Fruit fly (Drosophila melanogaster) whole organism, wandering third instar larva: ENCODE data around the gene emc.

Experiments
- Abd-B ChIP-seq: fragments of >200 bp; optimal IDR thresholded peaks from 2 replicates; lab custom pipeline; 2017; ENCODE audit warnings: missing biosample characterization, missing genetic modification characterization
- CG32264 ChIP-seq: fragments of 200-800 bp; sonication (Bioruptor generic); optimal IDR thresholded peaks from 2 replicates; lab custom pipeline; 2016; ENCODE audit warnings: missing biosample characterization, missing genetic modification characterization
- CG9705 ChIP-seq: fragments of 200-800 bp; sonication (Bioruptor generic); optimal IDR thresholded peaks from 2 replicates; lab custom pipeline; 2018; ENCODE audit warnings: missing biosample characterization, mild to moderate bottlenecking, missing genetic modification characterization
- CrebA ChIP-seq: fragments of 200-800 bp; sonication (Bioruptor generic); optimal IDR thresholded peaks from 2 replicates; lab custom pipeline; 2016; ENCODE audit warnings: missing biosample characterization, mild to moderate bottlenecking, missing genetic modification characterization, borderline replicate concordance
- Dfd ChIP-seq: fragments of >200 bp; optimal IDR thresholded peaks from 2 replicates; lab custom pipeline; 2017; ENCODE audit warnings: missing biosample characterization, missing genetic modification characterization
- Dif ChIP-seq: fragments of 200-275, 200-300 bp; sonication (Bioruptor generic); optimal IDR thresholded peaks from 2 replicates; lab custom pipeline; 2018; ENCODE audit warnings: missing biosample characterization, missing genetic modification characterization; ENCODE audit not compliant: partially characterized antibody
- GATAd ChIP-seq: sonication (Bioruptor generic); optimal IDR thresholded peaks from 2 replicates; lab custom pipeline; 2016; ENCODE audit warnings: missing biosample characterization, missing genetic modification characterization
- HLH106 ChIP-seq: fragments of 200-800 bp; optimal IDR thresholded peaks from 3 replicates; lab custom pipeline; 2019; ENCODE audit warnings: missing biosample characterization, mild to moderate bottlenecking, missing genetic modification characterization, moderate library complexity
- Hnf4 ChIP-seq: fragments of 200-800 bp; sonication (Bioruptor generic); optimal IDR thresholded peaks from 2 replicates; lab custom pipeline; 2016; ENCODE audit warnings: missing biosample characterization, mild to moderate bottlenecking, missing genetic modification characterization
- Hr78 ChIP-seq: fragments of >200 bp; optimal IDR thresholded peaks from 2 replicates; lab custom pipeline; 2017; ENCODE audit warnings: missing biosample characterization, missing genetic modification characterization
- Jra ChIP-seq: sonication (Bioruptor generic); optimal IDR thresholded peaks from 2 replicates; lab custom pipeline; 2016; ENCODE audit warnings: missing biosample characterization, missing genetic modification characterization
- Mio ChIP-seq: sonication (Bioruptor generic); optimal IDR thresholded peaks from 2 replicates; lab custom pipeline; 2016; ENCODE audit warnings: missing biosample characterization, missing genetic modification characterization
- Myc ChIP-seq: fragments of >200 bp; optimal IDR thresholded peaks from 2 replicates; lab custom pipeline; 2017
- N ChIP-seq: fragments of >200 bp; optimal IDR thresholded peaks from 2 replicates; lab custom pipeline; 2018; ENCODE audit warnings: missing biosample characterization, missing external identifiers, missing genetic modification characterization
- Sp1 ChIP-seq: fragments of 200-800 bp; sonication (Bioruptor generic); optimal IDR thresholded peaks from 3 replicates; lab custom pipeline; 2019; ENCODE audit warnings: missing biosample characterization, mild to moderate bottlenecking, missing genetic modification characterization, moderate library complexity
- br ChIP-seq: fragments of 200-800 bp; sonication (Bioruptor generic); optimal IDR thresholded peaks from 2 replicates; lab custom pipeline; 2016; ENCODE audit warnings: missing biosample characterization, missing genetic modification characterization
- dmrt93B ChIP-seq: fragments of 200-800 bp; sonication (Bioruptor generic); optimal IDR thresholded peaks from 2 replicates; lab custom pipeline; 2018; ENCODE audit warnings: missing biosample characterization, mild to moderate bottlenecking, missing genetic modification characterization
- dsf ChIP-seq: sonication (Bioruptor generic); optimal IDR thresholded peaks from 2 replicates; lab custom pipeline; 2016; ENCODE audit warnings: missing biosample characterization, missing genetic modification characterization, borderline replicate concordance
- ey ChIP-seq: fragments of 200-800 bp; sonication (Bioruptor generic); optimal IDR thresholded peaks from 2 replicates; lab custom pipeline; 2016; ENCODE audit warnings: missing biosample characterization, missing genetic modification characterization
- foxo ChIP-seq, 2 experiments: fragments of 200-800 bp; sonication (Bioruptor generic); optimal IDR thresholded peaks; 2 replicates in 1 of 2; 3 replicates in 1 of 2; lab custom pipeline; 2016 to 2017; ENCODE audit warnings: missing biosample characterization in 2 of 2, missing genetic modification characterization in 2 of 2
- fru ChIP-seq: fragments of 200-800 bp; sonication (Bioruptor generic); optimal IDR thresholded peaks from 3 replicates; lab custom pipeline; 2016; ENCODE audit warnings: missing biosample characterization, mild to moderate bottlenecking, missing genetic modification characterization
- h ChIP-seq: fragments of 200-800 bp; sonication (Bioruptor generic); optimal IDR thresholded peaks from 3 replicates; lab custom pipeline; 2016; ENCODE audit warnings: missing biosample characterization, mild to moderate bottlenecking, missing genetic modification characterization
- jim ChIP-seq: fragments of 175-275, 200-325 bp; sonication (Bioruptor generic); optimal IDR thresholded peaks from 2 replicates; lab custom pipeline; 2016; ENCODE audit warnings: missing biosample characterization, mild to moderate bottlenecking, missing genetic modification characterization
- lola ChIP-seq: fragments of >200 bp; optimal IDR thresholded peaks from 2 replicates; lab custom pipeline; 2017; ENCODE audit warnings: missing biosample characterization, missing genetic modification characterization
- psq ChIP-seq: fragments of 200-800 bp; sonication (Bioruptor generic); optimal IDR thresholded peaks from 3 replicates; lab custom pipeline; 2017; ENCODE audit warnings: missing biosample characterization, mild to moderate bottlenecking, missing genetic modification characterization, moderate library complexity
- rgr ChIP-seq: fragments of 200-800 bp; sonication (Bioruptor generic); optimal IDR thresholded peaks from 3 replicates; lab custom pipeline; 2016; ENCODE audit warnings: missing biosample characterization, mild to moderate bottlenecking, missing genetic modification characterization
- sage ChIP-seq: fragments of 200-800 bp; sonication (Bioruptor generic); optimal IDR thresholded peaks from 2 replicates; lab custom pipeline; 2016; ENCODE audit warnings: missing biosample characterization, mild to moderate bottlenecking, missing genetic modification characterization
- sv ChIP-seq: fragments of 200-800 bp; sonication (Bioruptor generic); optimal IDR thresholded peaks from 3 replicates; lab custom pipeline; 2016; ENCODE audit warnings: missing biosample characterization, missing genetic modification characterization
- tai ChIP-seq: sonication (Bioruptor generic); optimal IDR thresholded peaks from 2 replicates; lab custom pipeline; 2016; ENCODE audit warnings: missing biosample characterization, missing genetic modification characterization
- usp ChIP-seq: fragments of >200 bp; optimal IDR thresholded peaks from 2 replicates; lab custom pipeline; 2017; ENCODE audit warnings: missing biosample characterization, missing genetic modification characterization
- woc ChIP-seq: sonication (Bioruptor generic); optimal IDR thresholded peaks from 2 replicates; lab custom pipeline; 2016; ENCODE audit warnings: missing biosample characterization, mild to moderate bottlenecking, missing genetic modification characterization

The emc gene

DNA sequence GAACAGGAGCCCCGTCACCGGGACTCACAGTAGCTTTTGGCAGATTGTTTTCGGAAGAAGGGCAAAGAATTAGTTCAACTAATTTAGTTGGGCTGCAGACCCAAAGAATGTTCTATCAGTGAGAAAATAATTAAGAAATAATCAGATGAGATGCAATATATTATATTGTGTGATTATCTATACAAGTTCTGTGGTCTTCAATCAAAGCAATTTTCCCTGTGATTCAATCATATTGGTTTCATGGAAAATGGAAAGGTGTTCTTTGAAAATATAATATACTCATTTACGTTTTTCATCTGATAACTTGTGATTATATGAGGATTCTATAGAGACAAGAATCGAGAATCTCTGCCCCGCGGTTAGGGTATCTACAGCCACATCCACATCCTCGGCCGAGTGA is 20.6 kb upstream of the emc start (continued):
- TF ChIP-seq fru (GFP tag; lab: Kevin White, UChicago) = peak; percentile 10
- peak; percentile 33 for TF ChIP-seq tai (GFP tag; lab: Kevin White, UChicago)
- no peak for TF ChIP-seq Hr78 (GFP tag; lab: Kevin White, UChicago)
- TF ChIP-seq Hnf4 (GFP tag; lab: Kevin White, UChicago) = no peak

dm6 chr3L:729345-729744 is 19.9 kb upstream of the emc start:
- peak; percentile 38 for TF ChIP-seq ey (GFP tag; lab: Kevin White, UChicago)
- TF ChIP-seq fru (GFP tag; lab: Kevin White, UChicago) = peak; percentile 67
- TF ChIP-seq Sp1 (GFP tag; lab: Kevin White, UChicago) = peak; percentile 26
- no peak for TF ChIP-seq CrebA (GFP tag; lab: Kevin White, UChicago)
- TF ChIP-seq dmrt93B (GFP tag; lab: Kevin White, UChicago) = peak; percentile 27
- TF ChIP-seq sv (GFP tag; lab: Kevin White, UChicago) = no peak
- peak; percentile 38 for TF ChIP-seq Hnf4 (GFP tag; lab: Kevin White, UChicago)
- no peak for TF ChIP-seq dsf (GFP tag; lab: Kevin White, UChicago)
- peak; percentile 38 for TF ChIP-seq br
- peak; percentile 8 for TF ChIP-seq woc (GFP tag; lab: Kevin White, UChicago)
- TF ChIP-seq sage (GFP tag; lab: Kevin White, UChicago) = peak; percentile 27
- peak; percentile 23 for TF ChIP-seq psq (GFP tag; lab: Kevin White, UChicago)
- peak; percentile 65 for TF ChIP-seq h (GFP tag; lab: Kevin White, UChicago)
- TF ChIP-seq Jra (GFP tag; lab: Kevin White, UChicago) = peak; percentile 10
- TF ChIP-seq rgr (GFP tag; lab: Kevin White, UChicago) = peak; percentile 40
- peak; percentile 48 for TF ChIP-seq HLH106 (tag; lab: Kevin White, UChicago)
- TF ChIP-seq foxo (GFP tag; optimal IDR thresholded peaks at IDR 0.05; lab: Kevin White, UChicago) = peak in 1 of 2 experiments; percentile 61
- TF ChIP-seq jim (GFP tag; lab: Kevin White, UChicago) = no peak
- TF ChIP-seq CG9705 (GFP tag; lab: Kevin White, UChicago) = no peak
- TF ChIP-seq Abd-B (GFP tag; lab: Kevin White, UChicago) = no peak
- TF ChIP-seq, all 38 proteins: peak for 14

dm6 chr3L:731469-731868 is 17.7 kb upstream of the emc start:
- TF ChIP-seq h (GFP tag; lab: Kevin White, UChicago) = peak; percentile 21
- peak in 1 of 2 experiments; percentile 2 for TF ChIP-seq foxo (GFP tag; optimal IDR thresholded peaks at IDR 0.05; lab: Kevin White, UChicago)
- no peak for TF ChIP-seq jim (GFP tag; lab: Kevin White, UChicago)
- TF ChIP-seq fru (GFP tag; lab: Kevin White, UChicago) = no peak
- no peak for TF ChIP-seq Dfd (GFP tag; lab: Kevin White, UChicago)
- TF ChIP-seq tai (GFP tag; lab: Kevin White, UChicago) = no peak

- TF ChIP-seq CG32264 (GFP tag; lab: Kevin White, UChicago) (no peak), usp (GFP tag; lab: Kevin White, UChicago) (no peak), lola (no peak), fru (GFP tag; lab: Kevin White, UChicago) (no peak)
These were observed 16.8 kb upstream of the emc start for dm6 chr3L:732290-732954.

DNA sequence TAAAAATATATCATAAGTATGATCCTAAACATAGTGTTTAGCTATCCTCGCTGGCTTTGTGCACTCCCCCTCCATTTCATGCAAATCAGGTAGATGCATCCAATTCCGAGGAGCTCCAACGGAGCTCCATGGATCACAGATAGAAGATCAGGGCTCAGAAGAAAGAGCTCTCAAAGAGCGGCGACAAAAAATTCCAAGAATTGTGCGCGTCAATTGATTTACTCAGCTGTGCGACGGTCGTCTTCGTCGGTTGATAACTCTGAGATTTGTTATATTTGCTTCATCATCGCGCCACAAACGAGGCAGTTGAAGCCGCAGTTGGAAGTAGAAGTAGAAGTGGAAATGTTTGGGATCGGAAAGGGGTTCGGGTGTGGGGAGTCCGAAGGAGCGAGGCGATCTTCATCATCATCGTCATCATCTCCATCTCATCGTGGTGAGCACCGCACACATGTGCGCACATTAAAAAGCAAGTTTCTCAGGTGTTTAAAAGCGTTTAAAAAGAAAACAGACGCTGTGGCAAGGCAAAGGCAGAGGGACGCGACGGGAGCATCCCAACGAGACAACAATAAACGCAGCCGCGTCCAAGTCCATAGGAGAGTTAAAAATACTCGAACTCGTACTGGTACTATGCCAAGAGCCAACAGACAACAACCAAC is 15.9 kb upstream of the emc start:
- no peak for TF ChIP-seq Hnf4 (GFP tag; lab: Kevin White, UChicago)
- no peak for TF ChIP-seq Dif (GFP tag; lab: Kevin White, UChicago)
- no peak for TF ChIP-seq Jra (GFP tag; lab: Kevin White, UChicago)
- no peak for TF ChIP-seq lola
- TF ChIP-seq Mio (GFP tag; lab: Kevin White, UChicago) = no peak
- TF ChIP-seq rgr (GFP tag; lab: Kevin White, UChicago) = no peak
- TF ChIP-seq sv (GFP tag; lab: Kevin White, UChicago) = no peak
- TF ChIP-seq foxo (GFP tag; optimal IDR thresholded peaks at IDR 0.05; lab: Kevin White, UChicago) = no peak
- no peak for TF ChIP-seq dsf (GFP tag; lab: Kevin White, UChicago)
- no peak for TF ChIP-seq GATAd (GFP tag; lab: Kevin White, UChicago)
- no peak for TF ChIP-seq dmrt93B (GFP tag; lab: Kevin White, UChicago)
- TF ChIP-seq Hr78 (GFP tag; lab: Kevin White, UChicago) = no peak
- no peak for TF ChIP-seq ey (GFP tag; lab: Kevin White, UChicago)
- no peak for TF ChIP-seq Myc (lab: Kevin White, UChicago)
- no peak for TF ChIP-seq jim (GFP tag; lab: Kevin White, UChicago)
- TF ChIP-seq Dfd (GFP tag; lab: Kevin White, UChicago) = no peak
- TF ChIP-seq N (GFP tag; lab: Kevin White, UChicago) = no peak
- no peak for TF ChIP-seq HLH106 (tag; lab: Kevin White, UChicago)
- TF ChIP-seq woc (GFP tag; lab: Kevin White, UChicago) = no peak
- no peak for TF ChIP-seq h (GFP tag; lab: Kevin White, UChicago)
